Fruit fly (Drosophila melanogaster): ENCODE results near the gene elm.

elm gene

DNA sequence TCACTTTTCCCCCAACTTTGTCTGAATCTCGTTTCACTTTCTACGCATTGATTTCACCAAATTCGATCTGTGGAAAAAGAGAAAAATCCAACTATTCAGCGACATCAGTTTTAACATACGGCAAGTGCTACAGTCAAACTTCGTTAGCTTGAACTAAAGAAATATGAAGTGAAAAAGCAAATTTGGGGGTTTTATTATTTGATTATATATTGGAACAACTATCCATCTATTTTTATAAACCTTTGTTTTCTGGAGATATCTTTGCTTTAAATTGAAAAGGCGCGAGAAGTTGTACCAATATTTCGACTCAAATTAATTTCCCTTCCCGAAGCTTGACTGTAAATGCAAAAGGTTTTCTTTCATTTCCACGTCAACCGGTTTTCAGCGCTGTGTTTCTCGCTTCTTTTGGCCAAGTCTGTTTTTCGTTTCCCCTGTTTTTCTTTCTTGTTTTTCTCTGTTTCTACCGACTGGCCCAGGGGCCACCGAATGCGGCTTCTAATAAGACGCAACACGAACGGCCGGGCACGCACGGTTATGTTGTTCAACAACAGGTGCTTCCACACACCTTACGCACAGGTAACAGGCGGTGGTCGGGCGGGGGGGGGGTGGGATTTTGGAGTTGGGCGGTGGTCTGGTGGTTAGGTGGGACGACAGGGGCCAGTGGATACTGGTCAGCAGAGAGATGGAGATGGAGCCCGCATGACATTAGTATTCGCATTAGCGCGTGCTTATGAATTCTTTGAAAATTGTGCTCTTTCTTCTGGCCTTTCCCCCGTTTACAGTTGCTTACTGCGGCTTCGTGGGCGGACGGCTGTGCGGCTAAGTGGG, 28.5 kb upstream of the elm start (continued):
- TF ChIP-seq CG34422 (GFP tag; IDR thresholded peaks at IDR 0.05): no peak
- TF ChIP-seq dmrt99B (tag; optimal IDR thresholded peaks at IDR 0.05): peak; percentile 83
- TF ChIP-seq nerfin-2 (GFP tag; IDR thresholded peaks at IDR 0.05; ENCODE audit: partially characterized antibody): no peak
- no peak for TF ChIP-seq pan (optimal IDR thresholded peaks at IDR 0.05)
- peak in 1 of 2 experiments; percentile 70 for TF ChIP-seq pan (GFP tag; optimal IDR thresholded peaks at IDR 0.05 in 1 of 2, IDR thresholded peaks at IDR 0.05 in 1 of 2)
- TF ChIP-seq CG12769 (tag; optimal IDR thresholded peaks at IDR 0.05): no peak
- no peak for TF ChIP-seq kay (GFP tag; optimal IDR thresholded peaks at IDR 0.05)
- TF ChIP-seq NC2β (GFP tag; optimal IDR thresholded peaks at IDR 0.05): peak; percentile 34
- no peak for TF ChIP-seq Dref (GFP tag; IDR thresholded peaks at IDR 0.05)
- peak; percentile 11 for TF ChIP-seq gcm2 (GFP tag; optimal IDR thresholded peaks at IDR 0.05)
- TF ChIP-seq CG14014 (GFP tag; IDR thresholded peaks at IDR 0.05): no peak
- no peak for TF ChIP-seq aop (GFP tag; IDR thresholded peaks at IDR 0.05)
- peak; percentile 13 for TF ChIP-seq CG13775 (GFP tag; optimal IDR thresholded peaks at IDR 0.05)
- peak; percentile 49 for TF ChIP-seq nerfin-1 (tag; optimal IDR thresholded peaks at IDR 0.05)
- TF ChIP-seq grau (tag; optimal IDR thresholded peaks at IDR 0.05): peak; percentile 98
- TF ChIP-seq so (GFP tag; IDR thresholded peaks at IDR 0.05): no peak
- peak in 1 of 3 experiments; percentile 75 for TF ChIP-seq lola (GFP tag; optimal IDR thresholded peaks at IDR 0.05)
- TF ChIP-seq zf30C (GFP tag; optimal IDR thresholded peaks at IDR 0.05): no peak
- no peak for TF ChIP-seq Adf1 (GFP tag; IDR thresholded peaks at IDR 0.05)
- peak; percentile 1 for TF ChIP-seq sima (GFP tag; optimal IDR thresholded peaks at IDR 0.05)
- TF ChIP-seq CG11398 (GFP tag; optimal IDR thresholded peaks at IDR 0.05): peak; percentile 33
- TF ChIP-seq CG4424 (GFP tag; optimal IDR thresholded peaks at IDR 0.05): peak; percentile 63
- no peak for TF ChIP-seq psq (GFP tag; optimal IDR thresholded peaks at IDR 0.05)
- no peak for TF ChIP-seq CG10543 (GFP tag; optimal IDR thresholded peaks at IDR 0.05)
- no peak for TF ChIP-seq CG6654 (GFP tag; optimal IDR thresholded peaks at IDR 0.05)
- TF ChIP-seq chinmo (GFP tag; IDR thresholded peaks at IDR 0.05; ENCODE audit: partially characterized antibody): 0 out of 4 replicates have a peak, but pooled peaks have one; percentile 21
- TF ChIP-seq Chrac-16 (GFP tag; optimal IDR thresholded peaks at IDR 0.05): peak; percentile 48
- TF ChIP-seq HmgD (GFP tag; optimal IDR thresholded peaks at IDR 0.05): no peak
- 0 out of 3 replicates have a peak, but pooled peaks have one; percentile 22 for TF ChIP-seq CG11695 (GFP tag; IDR thresholded peaks at IDR 0.05)
- peak; percentile 14 for TF ChIP-seq twi (tag; optimal IDR thresholded peaks at IDR 0.05)
- TF ChIP-seq CG1603 (tag; optimal IDR thresholded peaks at IDR 0.05): peak; percentile 60
- no peak for TF ChIP-seq vfl (GFP tag; optimal IDR thresholded peaks at IDR 0.05)
- TF ChIP-seq Sox102F (GFP tag; optimal IDR thresholded peaks at IDR 0.05): peak; percentile 81
- no peak for TF ChIP-seq Taf1 (GFP tag; IDR thresholded peaks at IDR 0.05)
- no peak for TF ChIP-seq Doc3 (GFP tag; IDR thresholded peaks at IDR 0.05; ENCODE audit: partially characterized antibody)
- TF ChIP-seq CG6683 (GFP tag; optimal IDR thresholded peaks at IDR 0.05): no peak
- no peak for TF ChIP-seq tup (GFP tag; optimal IDR thresholded peaks at IDR 0.05)
- TF ChIP-seq CG10274 (GFP tag; optimal IDR thresholded peaks at IDR 0.05): no peak
- peak; percentile 65; the same call in 1 of the 3 replicates for TF ChIP-seq CG6175 (GFP tag; IDR thresholded peaks at IDR 0.05)
- TF ChIP-seq CG17361 (GFP tag; IDR thresholded peaks at IDR 0.05): peak; percentile 78
- 0 out of 2 replicates have a peak, but pooled peaks have one; percentile 7 for TF ChIP-seq dati (GFP tag; IDR thresholded peaks at IDR 0.05)
- TF ChIP-seq jumu (GFP tag; optimal IDR thresholded peaks at IDR 0.05): peak; percentile 36
- peak; percentile 9 for TF ChIP-seq CG12942 (GFP tag; optimal IDR thresholded peaks at IDR 0.05)
- TF ChIP-seq CG42726 (GFP tag; IDR thresholded peaks at IDR 0.05; ENCODE audit: partially characterized antibody): no peak; the same call in 1 of the 2 replicates
- peak; percentile 15 for TF ChIP-seq Antp (GFP tag; optimal IDR thresholded peaks at IDR 0.05)
- TF ChIP-seq CG4854 (GFP tag; optimal IDR thresholded peaks at IDR 0.05): peak; percentile 9
- peak; percentile 64 for TF ChIP-seq CG30403 (GFP tag; optimal IDR thresholded peaks at IDR 0.05)
- TF ChIP-seq insv (GFP tag; optimal IDR thresholded peaks at IDR 0.05): peak in 1 of 2 experiments; percentile 72
- peak; percentile 18; the same call in 1 of the 3 replicates for TF ChIP-seq gce (GFP tag; IDR thresholded peaks at IDR 0.05)

Measured in whole organism, embryonic.